Worm (Caenorhabditis elegans) whole organism, L4/young adult: ENCODE results near the gene clec-231.

Experiments used
- dao-5 ChIP-seq: sonication (generic microtip); optimal IDR thresholded peaks from 2 replicates; lab custom pipeline; 2016; ENCODE audit warnings: missing genotype, missing genetic modification characterization, moderate library complexity, missing compliant biosample characterization
- him-1 ChIP-seq: sonication (generic microtip); optimal IDR thresholded peaks from 2 replicates; lab custom pipeline; 2016; ENCODE audit warnings: missing genotype, missing genetic modification reagents, missing genetic modification characterization, missing compliant biosample characterization

DNA sequence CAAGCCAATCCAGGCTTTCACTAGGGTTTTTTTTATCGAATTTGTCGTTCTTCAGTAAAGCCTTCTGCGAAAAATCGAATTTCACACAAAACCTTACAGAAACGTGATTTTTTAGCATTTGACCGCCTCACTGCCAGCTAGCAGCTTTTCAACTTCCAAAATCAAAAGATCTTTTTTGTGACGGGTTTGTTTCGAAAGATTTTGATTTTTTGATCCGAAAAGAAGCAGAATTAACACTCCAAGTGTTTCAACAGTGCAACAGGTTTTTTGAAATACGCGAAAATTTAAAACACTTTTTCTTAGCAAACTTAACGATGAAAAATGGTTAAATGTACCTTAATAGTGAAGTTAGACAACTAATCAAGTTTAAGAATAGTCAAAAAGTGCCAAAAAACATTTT, 9.1 kb downstream of the clec-231 start, which contains the start of gene clec-229:
- TF ChIP-seq him-1 (tag; lab: Kevin White, UChicago): no peak
- no peak for TF ChIP-seq dao-5 (tag; lab: Kevin White, UChicago)
